Fruit fly (Drosophila melanogaster) whole organism, embryonic: ENCODE measurements around the gene CG8128.

Experiments
- Antp ChIP-seq: fragments of 200-800 bp; sonication (Bioruptor generic); optimal IDR thresholded peaks from 3 replicates; lab custom pipeline; 2016; ENCODE audit warnings: missing biosample characterization, missing genetic modification characterization
- Bdp1 ChIP-seq: fragments of 200-800 bp; sonication (Bioruptor generic); optimal IDR thresholded peaks from 3 replicates; lab custom pipeline; 2016; ENCODE audit warnings: missing biosample characterization, missing genetic modification characterization
- BtbVII ChIP-seq: fragments of 200-800 bp; sonication (Bioruptor generic); optimal IDR thresholded peaks from 3 replicates; lab custom pipeline; 2017; ENCODE audit warnings: missing biosample characterization, mild to moderate bottlenecking, missing genetic modification characterization
- CG11085 ChIP-seq: fragments of 200-800 bp; sonication (Bioruptor generic); IDR thresholded peaks from 2 replicates; pipeline ENCODE4 v1.3.6; 2022; ENCODE audit warnings: missing biosample characterization, missing genetic modification characterization
- CG11504 ChIP-seq: fragments of 200-800 bp; sonication (Bioruptor generic); optimal IDR thresholded peaks from 3 replicates; lab custom pipeline; 2019; ENCODE audit warnings: missing biosample characterization, mild to moderate bottlenecking, missing genetic modification characterization, moderate library complexity
- CG12219 ChIP-seq: fragments of 200-800 bp; sonication (Bioruptor generic); optimal IDR thresholded peaks from 3 replicates; lab custom pipeline; 2018; ENCODE audit warnings: missing biosample characterization, mild to moderate bottlenecking, missing genetic modification characterization
- CG12769 ChIP-seq: fragments of 200-800 bp; sonication (Bioruptor generic); optimal IDR thresholded peaks from 2 replicates; lab custom pipeline; 2019; ENCODE audit warnings: missing biosample characterization, mild to moderate bottlenecking, missing genetic modification characterization, moderate library complexity
- CG13624 ChIP-seq: fragments of 200-800 bp; sonication (Bioruptor generic); optimal IDR thresholded peaks from 2 replicates; lab custom pipeline; 2016; ENCODE audit warnings: missing biosample characterization, missing genetic modification characterization
- CG14050 ChIP-seq: fragments of 200-800 bp; sonication (Bioruptor generic); IDR thresholded peaks from 3 replicates; pipeline ENCODE4 v1.3.6; 2022; ENCODE audit warnings: missing biosample characterization, missing genetic modification characterization
- CG14860 ChIP-seq: fragments of 200-800 bp; sonication (Bioruptor generic); IDR thresholded peaks from 3 replicates; pipeline ENCODE4 v1.3.6; 2022; ENCODE audit warnings: missing biosample characterization, missing genetic modification characterization; ENCODE audit not compliant: partially characterized antibody
- CG15696 ChIP-seq: fragments of 200-800 bp; sonication (Bioruptor generic); optimal IDR thresholded peaks from 2 replicates; lab custom pipeline; 2019; ENCODE audit warnings: missing biosample characterization, mild to moderate bottlenecking, missing genetic modification characterization, moderate library complexity
- CG17186 ChIP-seq: fragments of 200-800 bp; sonication (Bioruptor generic); optimal IDR thresholded peaks from 3 replicates; lab custom pipeline; 2017; ENCODE audit warnings: missing biosample characterization, missing genetic modification reagents, missing genetic modification characterization
- CG17802 ChIP-seq: fragments of 200-800 bp; sonication (Bioruptor generic); optimal IDR thresholded peaks from 2 replicates; lab custom pipeline; 2018; ENCODE audit warnings: missing biosample characterization, mild to moderate bottlenecking, missing genetic modification characterization, moderate library complexity
- CG17912 ChIP-seq: fragments of 200-800 bp; sonication (Bioruptor generic); optimal IDR thresholded peaks from 2 replicates; lab custom pipeline; 2018; ENCODE audit warnings: missing biosample characterization, mild to moderate bottlenecking, missing genetic modification characterization
- CG30020 ChIP-seq: fragments of 200-800 bp; optimal IDR thresholded peaks from 2 replicates; lab custom pipeline; 2019; ENCODE audit warnings: missing biosample characterization, mild to moderate bottlenecking, missing genetic modification characterization, moderate library complexity
- CG32767 ChIP-seq: fragments of 200-800 bp; sonication (Bioruptor generic); IDR thresholded peaks from 2 replicates; pipeline ENCODE4 v1.3.6; 2022; ENCODE audit warnings: missing biosample characterization, missing genetic modification characterization
- CG4424 ChIP-seq: fragments of 200-800 bp; sonication (Bioruptor generic); optimal IDR thresholded peaks from 3 replicates; lab custom pipeline; 2016; ENCODE audit warnings: missing biosample characterization, missing genetic modification characterization
- CG6654 ChIP-seq: fragments of 200-800 bp; sonication (Bioruptor generic); optimal IDR thresholded peaks from 2 replicates; lab custom pipeline; 2017; ENCODE audit warnings: missing biosample characterization, mild to moderate bottlenecking, missing genetic modification characterization
- CG7839 ChIP-seq: fragments of 200-800 bp; sonication (Bioruptor generic); optimal IDR thresholded peaks from 3 replicates; lab custom pipeline; 2018; ENCODE audit warnings: missing biosample characterization, mild to moderate bottlenecking, missing genetic modification characterization, moderate library complexity
- CG9609 ChIP-seq: fragments of 200-800 bp; sonication (Bioruptor generic); optimal IDR thresholded peaks from 3 replicates; lab custom pipeline; 2016; ENCODE audit warnings: missing biosample characterization, missing genetic modification characterization
- CG9797 ChIP-seq: fragments of 200-800 bp; sonication (Bioruptor generic); optimal IDR thresholded peaks from 3 replicates; lab custom pipeline; 2018; ENCODE audit warnings: missing biosample characterization, mild to moderate bottlenecking, missing genetic modification characterization
- CG9932 ChIP-seq: fragments of 200-800 bp; sonication (Bioruptor generic); IDR thresholded peaks from 2 replicates; pipeline ENCODE4 v1.3.6; 2022; ENCODE audit warnings: missing biosample characterization, missing genetic modification characterization
- D19B ChIP-seq: fragments of 200-800 bp; sonication (Bioruptor generic); optimal IDR thresholded peaks from 2 replicates; lab custom pipeline; 2017; ENCODE audit warnings: missing biosample characterization, mild to moderate bottlenecking, missing genetic modification characterization
- Dfd ChIP-seq, 2 experiments: fragments of >200 bp; optimal IDR thresholded peaks; 2 replicates each; lab custom pipeline; 2017; ENCODE audit warnings: missing biosample characterization in 2 of 2, missing genetic modification characterization in 2 of 2
- Elba2 ChIP-seq: fragments of 200-800 bp; sonication (Bioruptor generic); optimal IDR thresholded peaks from 3 replicates; lab custom pipeline; 2016; ENCODE audit warnings: missing biosample characterization, missing genetic modification characterization
- Ets65A ChIP-seq: fragments of 200-800 bp; sonication (Bioruptor generic); peaks from one replicate; lab custom pipeline; 2016; ENCODE audit warnings: missing biosample characterization, missing genetic modification characterization
- HLH3B ChIP-seq: fragments of 200-800 bp; sonication (Bioruptor generic); IDR thresholded peaks from 2 replicates; pipeline ENCODE4 v1.3.6; 2022; ENCODE audit warnings: missing biosample characterization, missing genetic modification characterization
- HLH4C ChIP-seq: fragments of 200-800 bp; sonication (Bioruptor generic); IDR thresholded peaks from 3 replicates; pipeline ENCODE4 v1.3.6; 2022; ENCODE audit warnings: missing biosample characterization, missing genetic modification characterization; ENCODE audit not compliant: partially characterized antibody
- HLH54F ChIP-seq: fragments of 200-800 bp; sonication (Bioruptor generic); optimal IDR thresholded peaks from 3 replicates; lab custom pipeline; 2016; ENCODE audit warnings: missing biosample characterization, missing genetic modification characterization
- Hsf ChIP-seq: fragments of 200-800 bp; sonication (Bioruptor generic); optimal IDR thresholded peaks from 3 replicates; lab custom pipeline; 2016; ENCODE audit warnings: missing biosample characterization, missing genetic modification characterization
- Lhr ChIP-seq: fragments of 200-800 bp; sonication (Bioruptor generic); optimal IDR thresholded peaks from 3 replicates; lab custom pipeline; 2017; ENCODE audit warnings: mild to moderate bottlenecking, missing biosample characterization, missing genetic modification reagents, missing genetic modification characterization
- Lim3 ChIP-seq: fragments of 200-800 bp; sonication (Bioruptor generic); IDR thresholded peaks from 2 replicates; pipeline ENCODE4 v1.3.6; 2022; ENCODE audit warnings: missing biosample characterization, missing genetic modification characterization
- MBD-R2 ChIP-seq: fragments of 200-800 bp; sonication (Bioruptor generic); IDR thresholded peaks from 2 replicates; pipeline ENCODE4 v1.3.6; 2022; ENCODE audit warnings: missing biosample characterization, missing genetic modification characterization
- MESR4 ChIP-seq: fragments of 200-800 bp; sonication (Bioruptor generic); optimal IDR thresholded peaks from 2 replicates; lab custom pipeline; 2018; ENCODE audit warnings: missing biosample characterization, mild to moderate bottlenecking, missing genetic modification characterization, moderate library complexity
- Mrtf ChIP-seq: fragments of 200-800 bp; sonication (Bioruptor generic); IDR thresholded peaks from 3 replicates; pipeline ENCODE4 v1.3.6; 2022; ENCODE audit warnings: missing biosample characterization, missing genetic modification characterization
- Neu2 ChIP-seq: fragments of 200-800 bp; sonication (Bioruptor generic); optimal IDR thresholded peaks from 3 replicates; lab custom pipeline; 2016; ENCODE audit warnings: missing biosample characterization, missing genetic modification characterization, borderline replicate concordance
- Optix ChIP-seq: fragments of 200-800 bp; sonication (Bioruptor generic); IDR thresholded peaks from 3 replicates; pipeline ENCODE4 v1.3.6; 2022; ENCODE audit warnings: missing biosample characterization, missing genetic modification characterization
- aop ChIP-seq: fragments of 200-800 bp; sonication (Bioruptor generic); IDR thresholded peaks from 2 replicates; pipeline ENCODE4 v1.3.6; 2022; ENCODE audit warnings: missing biosample characterization, missing genetic modification characterization
- bsh ChIP-seq, 2 experiments: fragments of 200-800 bp; sonication (Bioruptor generic); optimal IDR thresholded peaks; 2 replicates each; lab custom pipeline; 2017 to 2018; ENCODE audit warnings: mild to moderate bottlenecking in 2 of 2, missing biosample characterization in 2 of 2, missing genetic modification characterization in 2 of 2, moderate library complexity in 1 of 2
- cato ChIP-seq: fragments of 200-800 bp; sonication (Bioruptor generic); optimal IDR thresholded peaks from 2 replicates; lab custom pipeline; 2016; ENCODE audit warnings: missing biosample characterization, missing genetic modification characterization, borderline replicate concordance
- dm ChIP-seq: fragments of 200-800 bp; sonication (Bioruptor generic); optimal IDR thresholded peaks from 3 replicates; lab custom pipeline; 2016; ENCODE audit warnings: missing biosample characterization, missing genetic modification characterization
- gcm2 ChIP-seq: fragments of 200-800 bp; sonication (Bioruptor generic); optimal IDR thresholded peaks from 2 replicates; lab custom pipeline; 2016; ENCODE audit warnings: missing biosample characterization, missing genetic modification characterization
- her ChIP-seq: fragments of 200-800 bp; sonication (Bioruptor generic); optimal IDR thresholded peaks from 2 replicates; lab custom pipeline; 2016; ENCODE audit warnings: missing biosample characterization, missing genetic modification characterization
- hth ChIP-seq: fragments of >200 bp; optimal IDR thresholded peaks from 2 replicates; lab custom pipeline; 2017; ENCODE audit warnings: inconsistent platforms
- jing ChIP-seq: fragments of 200-800 bp; sonication (Bioruptor generic); optimal IDR thresholded peaks from 2 replicates; lab custom pipeline; 2018; ENCODE audit warnings: missing biosample characterization, mild to moderate bottlenecking, missing genetic modification characterization
- jumu ChIP-seq: fragments of 200-800 bp; sonication (Bioruptor generic); optimal IDR thresholded peaks from 3 replicates; lab custom pipeline; 2016; ENCODE audit warnings: missing biosample characterization, missing genetic modification characterization
- phol ChIP-seq: fragments of 200-800 bp; sonication (Bioruptor generic); optimal IDR thresholded peaks from 3 replicates; lab custom pipeline; 2018; ENCODE audit warnings: missing biosample characterization, mild to moderate bottlenecking, missing genetic modification characterization, moderate library complexity
- pros ChIP-seq: fragments of 200-800 bp; sonication (Bioruptor generic); optimal IDR thresholded peaks from 3 replicates; lab custom pipeline; 2019; ENCODE audit warnings: missing biosample characterization, mild to moderate bottlenecking, missing genetic modification characterization, moderate library complexity
- scrt ChIP-seq: fragments of 200-800 bp; sonication (Bioruptor generic); optimal IDR thresholded peaks from 2 replicates; lab custom pipeline; 2018; ENCODE audit warnings: missing biosample characterization, mild to moderate bottlenecking, missing genetic modification characterization, moderate library complexity
- slbo ChIP-seq: fragments of 200-800 bp; sonication (Bioruptor generic); IDR thresholded peaks from 2 replicates; pipeline ENCODE4 v1.3.6; 2022; ENCODE audit warnings: missing biosample characterization, missing genetic modification characterization
- twi ChIP-seq: fragments of 200-800 bp; optimal IDR thresholded peaks from 2 replicates; lab custom pipeline; 2019; ENCODE audit warnings: missing biosample characterization, mild to moderate bottlenecking, missing genetic modification characterization, moderate library complexity

Gene CG8128

dm6 chrX:15738890-15739550 is 41.7 kb downstream of the CG8128 start, which contains the start of the genes CG11679 and CG8206 (continued):
- no peak for TF ChIP-seq Elba2
- peak; percentile 14 for TF ChIP-seq her (GFP tag; lab: Kevin White, UChicago)
- no peak for TF ChIP-seq Neu2 (GFP tag; lab: Kevin White, UChicago)
- TF ChIP-seq CG9797, result no peak
- no peak for TF ChIP-seq D19B (GFP tag; lab: Kevin White, UChicago)
- TF ChIP-seq twi, result peak; percentile 11
- no peak for TF ChIP-seq slbo (GFP tag; lab: Robert Waterston, UW)
- no peak for TF ChIP-seq CG11085 (GFP tag; lab: Robert Waterston, UW)
- peak; percentile 31 for TF ChIP-seq CG30020 (tag; lab: Kevin White, UChicago)
- TF ChIP-seq CG14050 (GFP tag; lab: Robert Waterston, UW), result no peak
- TF ChIP-seq Bdp1, result no peak
- no peak for TF ChIP-seq bsh (GFP tag; optimal IDR thresholded peaks at IDR 0.05; lab: Kevin White, UChicago)
- TF ChIP-seq jumu, result peak; percentile 51
- peak; percentile 76 for TF ChIP-seq MESR4 (GFP tag; lab: Kevin White, UChicago)
- peak; percentile 39 for TF ChIP-seq HLH54F (GFP tag; lab: Kevin White, UChicago)
- peak; percentile 2 for TF ChIP-seq Hsf (GFP tag; lab: Kevin White, UChicago)
- TF ChIP-seq HLH3B (GFP tag; lab: Robert Waterston, UW), result 0 out of 2 replicates have a peak, but pooled peaks have one; percentile 10
- no peak for TF ChIP-seq Lhr (GFP tag; lab: Kevin White, UChicago)
- peak; percentile 59 for TF ChIP-seq Antp
- no peak for TF ChIP-seq dm (GFP tag; lab: Kevin White, UChicago)
- TF ChIP-seq BtbVII (GFP tag; lab: Kevin White, UChicago), result no peak
- no peak for TF ChIP-seq pros (GFP tag; lab: Kevin White, UChicago)
- no peak for TF ChIP-seq Mrtf (GFP tag; lab: Robert Waterston, UW)
- TF ChIP-seq scrt, result peak; percentile 27
- peak; percentile 77 for TF ChIP-seq MBD-R2 (GFP tag; lab: Robert Waterston, UW)
- TF ChIP-seq CG14860 (GFP tag; lab: Robert Waterston, UW), result no peak
- TF ChIP-seq Dfd (GFP tag; optimal IDR thresholded peaks at IDR 0.05; lab: Kevin White, UChicago), result no peak
- no peak for TF ChIP-seq jing (GFP tag; lab: Kevin White, UChicago)
- TF ChIP-seq HLH4C (GFP tag; lab: Robert Waterston, UW), result peak; percentile 53; the same call in 2 of the 3 replicates
- TF ChIP-seq Lim3, result no peak
- no peak for TF ChIP-seq CG11504
- no peak for TF ChIP-seq CG17802 (tag; lab: Kevin White, UChicago)
- no peak for TF ChIP-seq CG6654 (GFP tag; lab: Kevin White, UChicago)
- peak; percentile 55 for TF ChIP-seq phol (tag; lab: Kevin White, UChicago)
- TF ChIP-seq aop (GFP tag; lab: Robert Waterston, UW), result no peak
- TF ChIP-seq CG17186 (GFP tag; lab: Kevin White, UChicago), result no peak
- peak; percentile 43 for TF ChIP-seq CG13624
- TF ChIP-seq CG12769 (tag; lab: Kevin White, UChicago), result no peak
- TF ChIP-seq CG7839 (tag; lab: Kevin White, UChicago), result peak; percentile 49
- TF ChIP-seq CG12219, result no peak
- TF ChIP-seq cato (GFP tag; lab: Kevin White, UChicago), result no peak
- peak; percentile 37 for TF ChIP-seq CG9609 (GFP tag; lab: Kevin White, UChicago)
- TF ChIP-seq hth (lab: Kevin White, UChicago), result no peak
- peak; percentile 52 for TF ChIP-seq Ets65A
- peak; percentile 61 for TF ChIP-seq CG9932 (GFP tag; lab: Robert Waterston, UW)
- TF ChIP-seq CG15696 (tag; lab: Kevin White, UChicago), result peak; percentile 1
- no peak for TF ChIP-seq Optix (GFP tag; lab: Robert Waterston, UW)
- TF ChIP-seq CG17912 (GFP tag; lab: Kevin White, UChicago), result peak; percentile 9
- TF ChIP-seq CG32767, result no peak
- TF ChIP-seq gcm2, result no peak
- TF ChIP-seq CG4424, result no peak
